Worm (Caenorhabditis elegans) whole organism, dauer: ENCODE measurements around the gene F54H12.8.

ENCODE experiments used
- unc-62 ChIP-seq: sonication (generic microtip); optimal IDR thresholded peaks from 2 replicates; lab custom pipeline; 2017; ENCODE audit warnings: missing biosample characterization, missing genetic modification reagents, missing genetic modification characterization

F54H12.8 gene

ce11 chrIII:7969121-7969520 lies at the start of gene F54H12.8, which contains the start of gene F54H12.7:
Gene F54H12.8 (minus strand): TSS chrIII:7969221.
Gene F54H12.7 (plus strand): TSS chrIII:7969349.
- TF ChIP-seq unc-62, result no peak

- no peak for TF ChIP-seq unc-62
These were observed 48.0 kb upstream of the F54H12.8 start for ce11 chrIII:8017053-8017452.

ce11 chrIII:8016438-8016837 lies 47.4 kb upstream of the F54H12.8 start, which contains the start of gene F44B9.5:
Gene F44B9.5 (minus strand): TSS chrIII:8016538.
- no peak for TF ChIP-seq unc-62

- no peak for TF ChIP-seq unc-62
These were observed 44.6 kb upstream of the F54H12.8 start for ce11 chrIII:8013582-8013981.

- TF ChIP-seq unc-62, result no peak
These were observed 41.3 kb upstream of the F54H12.8 start, which contains the start of gene cit-1.2 for ce11 chrIII:8010260-8010822. Gene cit-1.2 (plus strand): TSS chrIII:8010772.

ce11 chrIII:8009769-8010168 lies 40.7 kb upstream of the F54H12.8 start, which contains the start of gene cit-1.1:
Gene cit-1.1 (minus strand): TSS chrIII:8009821.
- TF ChIP-seq unc-62, result no peak

- TF ChIP-seq unc-62, result no peak
These were observed 35.1 kb upstream of the F54H12.8 start, which contains the start of gene C06G4.6 for ce11 chrIII:8004091-8004490. Gene C06G4.6 (plus strand): TSS chrIII:8004391.

ce11 chrIII:8001557-8001956 lies 32.5 kb upstream of the F54H12.8 start:
- TF ChIP-seq unc-62, result no peak

- TF ChIP-seq unc-62, result no peak
These were observed 28.5 kb upstream of the F54H12.8 start for ce11 chrIII:7997447-7998046.

- TF ChIP-seq unc-62, result no peak
These were observed 27.3 kb upstream of the F54H12.8 start, which contains the start of gene npr-17 for ce11 chrIII:7996353-7996752. Gene npr-17 (minus strand): TSS chrIII:7996453.

- no peak for TF ChIP-seq unc-62
These were observed 17.7 kb upstream of the F54H12.8 start, which contains the start of gene hrpk-2 for ce11 chrIII:7986585-7987171. Gene hrpk-2 (plus strand): TSS chrIII:7987121.

- TF ChIP-seq unc-62, result no peak
These were observed 12.9 kb upstream of the F54H12.8 start for ce11 chrIII:7981938-7982337.

- no peak for TF ChIP-seq unc-62
These were observed 12.2 kb upstream of the F54H12.8 start for ce11 chrIII:7981233-7981632.

- no peak for TF ChIP-seq unc-62
These were observed 10.6 kb upstream of the F54H12.8 start, which contains the start of gene clp-1 for ce11 chrIII:7979659-7980058. Gene clp-1 (plus strand): TSS chrIII:7979959.

ce11 chrIII:7978723-7979122 lies 9.7 kb upstream of the F54H12.8 start:
- no peak for TF ChIP-seq unc-62

ce11 chrIII:7978289-7978688 lies 9.3 kb upstream of the F54H12.8 start:
- TF ChIP-seq unc-62, result no peak

ce11 chrIII:7977777-7978176 lies 8.8 kb upstream of the F54H12.8 start, which contains the start of gene C06G4.4:
Gene C06G4.4 (minus strand): TSS chrIII:7977812.
- TF ChIP-seq unc-62, result no peak

ce11 chrIII:7977224-7977623 lies 8.2 kb upstream of the F54H12.8 start:
- no peak for TF ChIP-seq unc-62
